Fruit fly (Drosophila melanogaster): ENCODE measurements around the gene BBIP1.

dm6 chr3R:9454980-9455379 is 50.8 kb downstream of the BBIP1 start:
- no peak for TF ChIP-seq lola (GFP tag; optimal IDR thresholded peaks at IDR 0.05)
- no peak for TF ChIP-seq pan (optimal IDR thresholded peaks at IDR 0.05)
- no peak for TF ChIP-seq Rel (GFP tag; optimal IDR thresholded peaks at IDR 0.05)
- no peak for TF ChIP-seq Rel (tag; optimal IDR thresholded peaks at IDR 0.05)
- TF ChIP-seq jim (GFP tag; optimal IDR thresholded peaks at IDR 0.05), result no peak

Measured in whole organism, wandering third instar larva.